Fruit fly (Drosophila melanogaster): ENCODE results near the gene rst.
A peak's percentile ranks its signal among the peaks of the same experiment; 100 is the strongest.

rst gene

dm6 chrX:2973593-2973992 lies at the start of gene rst:
rst (minus strand) TSS chrX:2973834.
- TF ChIP-seq tai (GFP tag; optimal IDR thresholded peaks at IDR 0.05) = no peak
- TF ChIP-seq h (GFP tag; optimal IDR thresholded peaks at IDR 0.05) = no peak
- TF ChIP-seq ey (GFP tag; optimal IDR thresholded peaks at IDR 0.05) = no peak
- TF ChIP-seq CG32264 (GFP tag; optimal IDR thresholded peaks at IDR 0.05) = no peak
- TF ChIP-seq br (GFP tag; optimal IDR thresholded peaks at IDR 0.05) = no peak
- no peak for TF ChIP-seq dmrt93B (GFP tag; optimal IDR thresholded peaks at IDR 0.05)
- TF ChIP-seq Sp1 (GFP tag; optimal IDR thresholded peaks at IDR 0.05) = no peak

DNA sequence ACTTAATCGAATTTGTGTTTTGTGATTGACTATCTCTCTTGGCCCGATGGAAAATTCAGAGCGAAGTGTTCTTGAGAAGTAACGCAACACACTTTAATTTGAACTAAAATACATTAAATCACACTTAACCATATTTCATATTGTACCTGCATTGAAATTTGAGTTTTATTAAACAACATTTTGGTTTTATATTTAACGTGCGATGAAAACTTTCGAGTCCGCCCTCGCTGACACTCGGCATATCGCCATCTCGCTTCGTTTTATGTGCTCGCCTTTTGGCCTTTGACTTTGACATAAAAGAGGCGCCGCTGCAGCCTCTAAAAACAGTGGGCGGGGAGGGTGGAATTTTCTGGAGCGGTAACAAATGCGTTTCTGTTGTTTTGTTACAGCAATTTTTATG lies 48.8 kb upstream of the rst start:
- TF ChIP-seq sv (GFP tag; optimal IDR thresholded peaks at IDR 0.05) (peak; percentile 29), fru (GFP tag; optimal IDR thresholded peaks at IDR 0.05) (no peak), Dif (GFP tag; optimal IDR thresholded peaks at IDR 0.05; ENCODE audit: partially characterized antibody) (no peak), woc (GFP tag; optimal IDR thresholded peaks at IDR 0.05) (no peak), tai (GFP tag; optimal IDR thresholded peaks at IDR 0.05) (no peak)

- no peak for TF ChIP-seq sv (GFP tag; optimal IDR thresholded peaks at IDR 0.05)
- no peak for TF ChIP-seq dsf (GFP tag; optimal IDR thresholded peaks at IDR 0.05; ENCODE audit: borderline replicate concordance)
- no peak for TF ChIP-seq Abd-B (GFP tag; optimal IDR thresholded peaks at IDR 0.05)
- no peak for TF ChIP-seq psq (GFP tag; optimal IDR thresholded peaks at IDR 0.05)
- no peak for TF ChIP-seq Jra (GFP tag; optimal IDR thresholded peaks at IDR 0.05)
- no peak for TF ChIP-seq Hr78 (GFP tag; optimal IDR thresholded peaks at IDR 0.05)
- no peak for TF ChIP-seq brk (GFP tag; optimal IDR thresholded peaks at IDR 0.05)
- TF ChIP-seq Dif (GFP tag; optimal IDR thresholded peaks at IDR 0.05; ENCODE audit: partially characterized antibody) = no peak
- TF ChIP-seq dmrt93B (GFP tag; optimal IDR thresholded peaks at IDR 0.05) = no peak
- no peak for TF ChIP-seq Hr83 (GFP tag; optimal IDR thresholded peaks at IDR 0.05; ENCODE audit: poor library complexity, severe bottlenecking)
- no peak for TF ChIP-seq Myc (optimal IDR thresholded peaks at IDR 0.05)
- no peak for TF ChIP-seq usp (GFP tag; optimal IDR thresholded peaks at IDR 0.05)
- TF ChIP-seq OdsH (GFP tag; optimal IDR thresholded peaks at IDR 0.05) = no peak
- no peak for TF ChIP-seq ey (GFP tag; optimal IDR thresholded peaks at IDR 0.05)
- TF ChIP-seq Vsx2 (GFP tag; optimal IDR thresholded peaks at IDR 0.05; ENCODE audit: partially characterized antibody) = no peak
- TF ChIP-seq sage (GFP tag; optimal IDR thresholded peaks at IDR 0.05) = no peak
- TF ChIP-seq rgr (GFP tag; optimal IDR thresholded peaks at IDR 0.05) = no peak
- TF ChIP-seq N (GFP tag; optimal IDR thresholded peaks at IDR 0.05) = no peak
- no peak for TF ChIP-seq foxo (GFP tag; optimal IDR thresholded peaks at IDR 0.05)
These were observed 47.9 kb upstream of the rst start for dm6 chrX:3021542-3021941.

DNA sequence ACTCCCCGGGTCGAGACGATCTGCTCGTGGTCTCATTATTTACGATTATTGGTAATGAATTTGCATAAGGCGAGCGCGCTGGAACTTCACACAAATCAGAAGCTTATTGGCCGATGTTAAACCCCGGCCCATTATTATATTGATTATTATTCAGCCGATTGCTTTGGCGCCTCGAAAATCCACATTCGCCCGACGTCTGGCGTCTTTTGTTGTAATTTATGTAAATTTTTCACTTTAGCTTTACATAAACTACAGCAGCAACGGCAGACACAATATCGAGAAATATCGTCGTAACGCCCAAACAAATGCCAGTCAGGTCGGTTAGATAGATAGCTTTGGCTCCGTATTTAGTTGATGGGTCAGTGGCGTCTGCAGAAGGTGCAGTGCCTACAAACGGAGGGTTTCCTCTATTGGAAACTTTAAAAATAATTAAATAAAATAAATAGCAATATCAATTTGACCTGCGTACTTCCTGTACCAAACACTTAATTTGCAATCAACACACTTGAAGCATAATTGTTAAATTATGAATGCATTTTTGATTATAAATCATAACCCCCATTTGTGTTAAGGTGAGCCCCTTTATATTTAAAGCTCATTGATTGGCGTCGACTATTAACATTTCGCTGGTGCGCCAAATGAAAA lies 45.8 kb upstream of the rst start:
- TF ChIP-seq sv (GFP tag; optimal IDR thresholded peaks at IDR 0.05) (peak; percentile 4), CG32264 (GFP tag; optimal IDR thresholded peaks at IDR 0.05) (no peak), psq (GFP tag; optimal IDR thresholded peaks at IDR 0.05) (no peak), Sp1 (GFP tag; optimal IDR thresholded peaks at IDR 0.05) (no peak), foxo (GFP tag; optimal IDR thresholded peaks at IDR 0.05) (no peak), HLH106 (tag; optimal IDR thresholded peaks at IDR 0.05) (no peak), CG9705 (GFP tag; optimal IDR thresholded peaks at IDR 0.05) (no peak), Dfd (GFP tag; optimal IDR thresholded peaks at IDR 0.05) (no peak)

- TF ChIP-seq Jra (GFP tag; optimal IDR thresholded peaks at IDR 0.05) (peak; percentile 43), Hr78 (GFP tag; optimal IDR thresholded peaks at IDR 0.05) (no peak), Dif (GFP tag; optimal IDR thresholded peaks at IDR 0.05; ENCODE audit: partially characterized antibody) (no peak), Mio (GFP tag; optimal IDR thresholded peaks at IDR 0.05) (no peak), Sp1 (GFP tag; optimal IDR thresholded peaks at IDR 0.05) (peak; percentile 87), rgr (GFP tag; optimal IDR thresholded peaks at IDR 0.05) (peak; percentile 77), dsf (GFP tag; optimal IDR thresholded peaks at IDR 0.05; ENCODE audit: borderline replicate concordance) (no peak), pan (optimal IDR thresholded peaks at IDR 0.05) (no peak), dmrt93B (GFP tag; optimal IDR thresholded peaks at IDR 0.05) (peak; percentile 65), Hr83 (GFP tag; optimal IDR thresholded peaks at IDR 0.05; ENCODE audit: poor library complexity, severe bottlenecking) (no peak), dl (GFP tag; optimal IDR thresholded peaks at IDR 0.05; ENCODE audit: insufficient read depth in 1 of 2, partially characterized antibody in 2 of 2) (no peak), HLH106 (tag; optimal IDR thresholded peaks at IDR 0.05) (peak; percentile 78), Abd-B (GFP tag; optimal IDR thresholded peaks at IDR 0.05) (no peak), Myc (optimal IDR thresholded peaks at IDR 0.05) (no peak), usp (GFP tag; optimal IDR thresholded peaks at IDR 0.05) (no peak), ey (GFP tag; optimal IDR thresholded peaks at IDR 0.05) (peak; percentile 84), Dfd (GFP tag; optimal IDR thresholded peaks at IDR 0.05) (no peak), sage (GFP tag; optimal IDR thresholded peaks at IDR 0.05) (peak; percentile 68), N (GFP tag; optimal IDR thresholded peaks at IDR 0.05) (no peak), CrebA (GFP tag; optimal IDR thresholded peaks at IDR 0.05; ENCODE audit: borderline replicate concordance) (peak; percentile 37), brk (GFP tag; optimal IDR thresholded peaks at IDR 0.05) (peak; percentile 69), tai (GFP tag; optimal IDR thresholded peaks at IDR 0.05) (peak; percentile 11), Hnf4 (GFP tag; optimal IDR thresholded peaks at IDR 0.05) (peak; percentile 75), Vsx2 (GFP tag; optimal IDR thresholded peaks at IDR 0.05; ENCODE audit: partially characterized antibody) (no peak), Rel (GFP tag; optimal IDR thresholded peaks at IDR 0.05) (peak; percentile 4), Rel (tag; optimal IDR thresholded peaks at IDR 0.05) (peak; percentile 30), psq (GFP tag; optimal IDR thresholded peaks at IDR 0.05) (peak; percentile 79), h (GFP tag; optimal IDR thresholded peaks at IDR 0.05) (peak; percentile 84), sv (GFP tag; optimal IDR thresholded peaks at IDR 0.05) (no peak), br (GFP tag; optimal IDR thresholded peaks at IDR 0.05) (peak; percentile 80), fru (GFP tag; optimal IDR thresholded peaks at IDR 0.05) (peak; percentile 93), lola (GFP tag; optimal IDR thresholded peaks at IDR 0.05) (no peak), CG9705 (GFP tag; optimal IDR thresholded peaks at IDR 0.05) (peak; percentile 68)
These were observed 45.0 kb upstream of the rst start for dm6 chrX:3018670-3019069.

Measured in whole organism, wandering third instar larva.